Worm (Caenorhabditis elegans) whole organism, L2 larva: ENCODE measurements around the gene F13A7.11.

Experiments
- elt-3 ChIP-seq: sonication (generic microtip); optimal IDR thresholded peaks from 2 replicates; lab custom pipeline; 2017; ENCODE audit warnings: missing biosample characterization, missing genetic modification characterization
- lin-39 ChIP-seq: fragments of 150-350 bp; optimal IDR thresholded peaks from 2 replicates; lab custom pipeline; 2014; ENCODE audit warnings: missing biosample characterization, missing genetic modification reagents, missing genetic modification characterization
- nhr-11 ChIP-seq: fragments of 150-350 bp; optimal IDR thresholded peaks from 2 replicates; lab custom pipeline; 2014; ENCODE audit warnings: missing biosample characterization, missing genetic modification characterization
- unc-62 ChIP-seq: fragments of 150-350 bp; optimal IDR thresholded peaks from 2 replicates; lab custom pipeline; 2014; ENCODE audit warnings: missing biosample characterization, missing genetic modification reagents, missing genetic modification characterization
- ztf-1 ChIP-seq: fragments of 200-800 bp; sonication (Bioruptor generic); conservative IDR thresholded peaks from 2 replicates; pipeline ENCODE4 v1.3.6; 2022; ENCODE audit warnings: missing genetic modification characterization, missing compliant biosample characterization
- ztf-11 ChIP-seq: sonication (generic microtip); optimal IDR thresholded peaks from 2 replicates; lab custom pipeline; 2017; ENCODE audit warnings: missing biosample characterization, missing genetic modification characterization

ce11 chrV:16429940-16430339 is 34.8 kb upstream of the F13A7.11 start, which contains the start of gene str-73:
- TF ChIP-seq lin-39 (tag; lab: Kevin White, UChicago) (no peak), ztf-11 (tag; lab: Kevin White, UChicago) (no peak), ztf-1 (GFP tag; lab: Robert Waterston, UW) (no peak), nhr-11 (no peak), elt-3 (tag; lab: Kevin White, UChicago) (no peak), unc-62 (GFP tag; lab: Kevin White, UChicago) (no peak)
